In genomic region chrX:15639017-15639416, dm6 we compare ENCODE assay signal across 3 fruit fly cellular contexts.
TF ChIP-seq lines count a peak whose summit lies in the region.

No protein-coding gene starts in this region.

- TF ChIP-seq CTCF in whole organism, embryonic (GFP tag; optimal IDR thresholded peaks at IDR 0.05; lab: Kevin White, UChicago) = no peak

TF ChIP-seq in whole organism, embryonic, 481 proteins besides CTCF, POLR2A, EP300 and RAD21:
- TF ChIP-seq sens (GFP tag; lab: Kevin White, UChicago) (peak; percentile 27), Drgx (GFP tag; IDR thresholded peaks at IDR 0.05; lab: Robert Waterston, UW) (peak; percentile 65), Oli (tag; optimal IDR thresholded peaks at IDR 0.05; lab: Kevin White, UChicago) (no peak), bsh (GFP tag; optimal IDR thresholded peaks at IDR 0.05; lab: Kevin White, UChicago) (peak in 1 of 2 experiments; percentile 40)

TF ChIP-seq in whole organism, prepupa, 60 proteins besides CTCF, POLR2A, EP300 and RAD21 (continues in another document):
- TF ChIP-seq CG11902 (GFP tag; optimal IDR thresholded peaks at IDR 0.05; lab: Kevin White, UChicago) (no peak), lz (GFP tag; optimal IDR thresholded peaks at IDR 0.05; lab: Kevin White, UChicago) (no peak), CG10669 (GFP tag; optimal IDR thresholded peaks at IDR 0.05; lab: Kevin White, UChicago) (peak; percentile 5), acj6 (GFP tag; optimal IDR thresholded peaks at IDR 0.05; lab: Kevin White, UChicago) (peak; percentile 29), fd59A (GFP tag; optimal IDR thresholded peaks at IDR 0.05; lab: Kevin White, UChicago) (peak; percentile 17), dsx (GFP tag; optimal IDR thresholded peaks at IDR 0.05; lab: Kevin White, UChicago; ENCODE audit: poor library complexity, severe bottlenecking) (no peak), CG15336 (GFP tag; IDR thresholded peaks at IDR 0.05; lab: Robert Waterston, UW) (peak; percentile 61), Met (GFP tag; optimal IDR thresholded peaks at IDR 0.05; lab: Kevin White, UChicago) (no peak), Ets96B (tag; optimal IDR thresholded peaks at IDR 0.05; lab: Kevin White, UChicago) (peak; percentile 47), Lpt (GFP tag; optimal IDR thresholded peaks at IDR 0.05; lab: Kevin White, UChicago) (peak; percentile 16), CG31627 (GFP tag; optimal IDR thresholded peaks at IDR 0.05; lab: Kevin White, UChicago) (no peak), Sox14 (GFP tag; optimal IDR thresholded peaks at IDR 0.05; lab: Kevin White, UChicago) (peak; percentile 57), CG9139 (GFP tag; optimal IDR thresholded peaks at IDR 0.05; lab: Kevin White, UChicago) (no peak), CG7368 (GFP tag; optimal IDR thresholded peaks at IDR 0.05; lab: Kevin White, UChicago) (no peak), OdsH (GFP tag; optimal IDR thresholded peaks at IDR 0.05; lab: Kevin White, UChicago) (peak; percentile 44), CG6854 (GFP tag; optimal IDR thresholded peaks at IDR 0.05; lab: Kevin White, UChicago) (no peak), Hr4 (GFP tag; optimal IDR thresholded peaks at IDR 0.05; lab: Kevin White, UChicago) (peak; percentile 64), CG1621 (tag; optimal IDR thresholded peaks at IDR 0.05; lab: Kevin White, UChicago) (peak; percentile 4), Eip78C (GFP tag; lab: Kevin White, UChicago) (peak; percentile 82), fd85E (GFP tag; optimal IDR thresholded peaks at IDR 0.05; lab: Kevin White, UChicago) (no peak), CG8632 (GFP tag; optimal IDR thresholded peaks at IDR 0.05; lab: Kevin White, UChicago) (no peak), Gug (GFP tag; IDR thresholded peaks at IDR 0.05; lab: Robert Waterston, UW) (peak; percentile 56), Blimp-1 (GFP tag; optimal IDR thresholded peaks at IDR 0.05; lab: Kevin White, UChicago) (no peak), achi (GFP tag; optimal IDR thresholded peaks at IDR 0.05; lab: Kevin White, UChicago) (peak; percentile 50), Eip93F (GFP tag; optimal IDR thresholded peaks at IDR 0.05; lab: Kevin White, UChicago) (no peak), Ets21C (GFP tag; optimal IDR thresholded peaks at IDR 0.05; lab: Kevin White, UChicago) (no peak), CG6792 (GFP tag; optimal IDR thresholded peaks at IDR 0.05; lab: Kevin White, UChicago) (peak; percentile 8), CG34406 (GFP tag; optimal IDR thresholded peaks at IDR 0.05; lab: Kevin White, UChicago) (no peak), net (GFP tag; optimal IDR thresholded peaks at IDR 0.05; lab: Kevin White, UChicago) (no peak), CG16779 (tag; optimal IDR thresholded peaks at IDR 0.05; lab: Kevin White, UChicago) (no peak), Smox (GFP tag; optimal IDR thresholded peaks at IDR 0.05; lab: Kevin White, UChicago) (no peak), CG32006 (GFP tag; optimal IDR thresholded peaks at IDR 0.05; lab: Kevin White, UChicago) (peak; percentile 78), cyc (GFP tag; optimal IDR thresholded peaks at IDR 0.05; lab: Kevin White, UChicago) (no peak), CG6276 (GFP tag; optimal IDR thresholded peaks at IDR 0.05; lab: Kevin White, UChicago) (peak; percentile 33), CG4318 (GFP tag; optimal IDR thresholded peaks at IDR 0.05; lab: Kevin White, UChicago) (peak; percentile 41), spab (GFP tag; optimal IDR thresholded peaks at IDR 0.05; lab: Kevin White, UChicago) (peak; percentile 27), topi (GFP tag; optimal IDR thresholded peaks at IDR 0.05; lab: Kevin White, UChicago) (no peak), CG3032 (tag; optimal IDR thresholded peaks at IDR 0.05; lab: Kevin White, UChicago) (peak; percentile 32), CG11762 (GFP tag; optimal IDR thresholded peaks at IDR 0.05; lab: Kevin White, UChicago; ENCODE audit: insufficient read depth) (peak; percentile 35), eg (GFP tag; IDR thresholded peaks at IDR 0.05; lab: Robert Waterston, UW) (peak; percentile 73), pdm3 (GFP tag; optimal IDR thresholded peaks at IDR 0.05; lab: Kevin White, UChicago) (peak; percentile 59), CG11294 (GFP tag; IDR thresholded peaks at IDR 0.05; lab: Robert Waterston, UW) (0 out of 2 replicates have a peak, but pooled peaks have one; percentile 39), CG3919 (GFP tag; optimal IDR thresholded peaks at IDR 0.05; lab: Kevin White, UChicago) (peak; percentile 62), vri (GFP tag; optimal IDR thresholded peaks at IDR 0.05; lab: Kevin White, UChicago) (no peak)

TF ChIP-seq in whole organism, pupa, 21 proteins besides CTCF, POLR2A, EP300 and RAD21:
- TF ChIP-seq EcR (GFP tag; optimal IDR thresholded peaks at IDR 0.05; lab: Kevin White, UChicago) (no peak), CG8301 (tag; optimal IDR thresholded peaks at IDR 0.05; lab: Kevin White, UChicago) (peak; percentile 83), Pif1B (GFP tag; optimal IDR thresholded peaks at IDR 0.05; lab: Kevin White, UChicago) (peak; percentile 48), Pif1A (GFP tag; optimal IDR thresholded peaks at IDR 0.05; lab: Kevin White, UChicago) (peak; percentile 24), gl (tag; optimal IDR thresholded peaks at IDR 0.05; lab: Kevin White, UChicago) (no peak), CG17806 (tag; optimal IDR thresholded peaks at IDR 0.05; lab: Kevin White, UChicago) (peak; percentile 53), CG34367 (tag; optimal IDR thresholded peaks at IDR 0.05; lab: Kevin White, UChicago) (peak; percentile 23), Ets98B (GFP tag; IDR thresholded peaks at IDR 0.05; lab: Robert Waterston, UW) (peak; percentile 57), CG12605 (GFP tag; IDR thresholded peaks at IDR 0.05; lab: Robert Waterston, UW) (peak; percentile 47; the same call in 1 of the 2 replicates), D1 (tag; optimal IDR thresholded peaks at IDR 0.05; lab: Kevin White, UChicago) (no peak), CG8159 (tag; optimal IDR thresholded peaks at IDR 0.05; lab: Kevin White, UChicago) (peak; percentile 37), CG4496 (GFP tag; IDR thresholded peaks at IDR 0.05; lab: Robert Waterston, UW) (peak; percentile 77), CG15710 (tag; optimal IDR thresholded peaks at IDR 0.05; lab: Kevin White, UChicago) (peak; percentile 30), CG10348 (GFP tag; IDR thresholded peaks at IDR 0.05; lab: Robert Waterston, UW) (no peak), CG13204 (GFP tag; optimal IDR thresholded peaks at IDR 0.05; lab: Kevin White, UChicago) (no peak), rn (GFP tag; IDR thresholded peaks at IDR 0.05; lab: Robert Waterston, UW) (0 out of 2 replicates have a peak, but pooled peaks have one; percentile 5), CG32121 (GFP tag; IDR thresholded peaks at IDR 0.05; lab: Robert Waterston, UW) (no peak), CG14655 (GFP tag; optimal IDR thresholded peaks at IDR 0.05; lab: Kevin White, UChicago) (peak; percentile 85), CG9948 (tag; optimal IDR thresholded peaks at IDR 0.05; lab: Kevin White, UChicago) (peak; percentile 61), fd96Ca (GFP tag; IDR thresholded peaks at IDR 0.05; lab: Robert Waterston, UW) (peak; percentile 63; the same call in 2 of the 3 replicates), Snoo (tag; optimal IDR thresholded peaks at IDR 0.05; lab: Kevin White, UChicago) (no peak)

Comparison
In these comparisons a context has a peak if more than half of its experiments do, and no peak if none do; other contexts are left out.
1. Of the 7 proteins assayed by ChIP-seq in both whole organism, embryonic and whole organism, prepupa: peak only in whole organism, embryonic: none; only in whole organism, prepupa: Gug and Lpt; in both: none; in neither: 5.